Worm (Caenorhabditis elegans) whole organism, L1 larva: ENCODE results near the gene C48B4.13.

Experiments
- ama-1 ChIP-seq: fragments of 150-350 bp; optimal IDR thresholded peaks from 2 replicates; lab custom pipeline; 2014
- ceh-82 ChIP-seq, 3 experiments: fragments of 150-350 bp in 1 of 3; sonication (generic microtip) in 2 of 3; optimal IDR thresholded peaks; 2 replicates each; lab custom pipeline; 2014 to 2017; ENCODE audit warnings: missing biosample characterization in 3 of 3, missing genetic modification characterization in 3 of 3
- egl-27 ChIP-seq, 2 experiments: fragments of 150-350 bp in 1 of 2; sonication (generic microtip); optimal IDR thresholded peaks; 3 replicates each; lab custom pipeline; 2017 to 2018; ENCODE audit warnings: missing biosample characterization in 2 of 2, missing genetic modification characterization in 2 of 2, missing genetic modification reagents in 2 of 2
- elt-3 ChIP-seq, 6 experiments: fragments of 150-350 bp in 1 of 6; sonication (generic microtip); optimal IDR thresholded peaks; 2 replicates each; lab custom pipeline; 2017 to 2018; ENCODE audit warnings: missing biosample characterization in 6 of 6, missing genetic modification characterization in 6 of 6, inconsistent platforms in 1 of 6
- fkh-4 ChIP-seq: sonication (generic microtip); optimal IDR thresholded peaks from 2 replicates; lab custom pipeline; 2016; ENCODE audit warnings: missing compliant biosample characterization, missing genetic modification characterization, borderline replicate concordance
- lin-35 ChIP-seq, 2 experiments: fragments of 150-350 bp; optimal IDR thresholded peaks; 2 replicates each; lab custom pipeline; 2014; ENCODE audit warnings: missing biosample characterization in 2 of 2, missing genetic modification characterization in 2 of 2, missing genetic modification reagents in 2 of 2
- mdl-1 ChIP-seq, 2 experiments: fragments of 150-350 bp; optimal IDR thresholded peaks; 2 replicates each; lab custom pipeline; 2014 to 2017; ENCODE audit warnings: missing biosample characterization in 2 of 2, missing genetic modification characterization in 2 of 2, inconsistent platforms in 1 of 2
- mep-1 ChIP-seq: fragments of 150-350 bp; optimal IDR thresholded peaks from 2 replicates; lab custom pipeline; 2014; ENCODE audit warnings: missing biosample characterization, missing genetic modification characterization
- nhr-12 ChIP-seq: sonication (generic microtip); optimal IDR thresholded peaks from 2 replicates; lab custom pipeline; 2017; ENCODE audit warnings: missing biosample characterization, missing genetic modification characterization
- nhr-90 ChIP-seq: sonication (generic microtip); optimal IDR thresholded peaks from 2 replicates; lab custom pipeline; 2016; ENCODE audit warnings: mild to moderate bottlenecking, missing genetic modification characterization, missing compliant biosample characterization; ENCODE audit not compliant: poor library complexity
- snpc-4 ChIP-seq: fragments of 150-350 bp; optimal IDR thresholded peaks from 2 replicates; lab custom pipeline; 2014; ENCODE audit warnings: missing biosample characterization, missing genetic modification characterization
- ztf-11 ChIP-seq, 2 experiments: sonication (generic microtip); optimal IDR thresholded peaks; 2 replicates each; lab custom pipeline; 2016 to 2017; ENCODE audit warnings: missing genetic modification characterization in 2 of 2, missing biosample characterization in 1 of 2, missing compliant biosample characterization in 1 of 2
- ztf-4 ChIP-seq: fragments of 150-350 bp; optimal IDR thresholded peaks from 2 replicates; lab custom pipeline; 2014; ENCODE audit warnings: missing biosample characterization, missing genetic modification characterization

DNA sequence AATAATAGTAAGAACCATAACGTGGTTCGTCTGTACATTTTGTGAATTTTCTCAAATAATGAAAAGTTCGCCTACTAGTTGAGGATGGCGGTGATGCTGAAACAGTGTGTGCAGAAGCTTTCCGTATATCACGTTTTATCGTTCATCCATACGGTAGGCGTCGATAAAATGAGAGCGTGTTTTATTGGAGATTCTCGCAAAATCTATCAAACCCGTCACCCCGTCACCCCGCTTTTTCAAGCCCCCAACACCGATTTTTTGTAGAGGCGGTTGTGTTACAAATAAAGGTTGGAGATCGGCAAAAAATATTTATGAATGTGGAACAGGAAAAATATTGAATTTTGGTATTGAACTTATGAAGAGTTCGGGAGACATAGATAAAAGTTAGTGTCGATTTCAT is 40.1 kb downstream of the C48B4.13 start, which contains the start of gene clec-161:
- TF ChIP-seq mep-1 (tag; lab: Kevin White, UChicago) (no peak), ztf-4 (tag; lab: Kevin White, UChicago) (no peak), ama-1 (lab: Kevin White, UChicago) (no peak), ceh-82 (tag; optimal IDR thresholded peaks at IDR 0.05; lab: Kevin White, UChicago) (no peak), snpc-4 (tag; lab: Kevin White, UChicago) (no peak), egl-27 (tag; optimal IDR thresholded peaks at IDR 0.05; lab: Kevin White, UChicago) (no peak), fkh-4 (tag; lab: Kevin White, UChicago) (no peak), elt-3 (tag; optimal IDR thresholded peaks at IDR 0.05; lab: Kevin White, UChicago) (no peak), ztf-11 (tag; optimal IDR thresholded peaks at IDR 0.05; lab: Kevin White, UChicago) (no peak), nhr-90 (tag; lab: Kevin White, UChicago) (no peak), lin-35 (GFP tag; optimal IDR thresholded peaks at IDR 0.05; lab: Kevin White, UChicago) (no peak), nhr-12 (tag; lab: Kevin White, UChicago) (no peak), mdl-1 (tag; optimal IDR thresholded peaks at IDR 0.05; lab: Kevin White, UChicago) (no peak)
